Fruit fly (Drosophila melanogaster): ENCODE data around the gene gzl.
A peak's percentile ranks its signal among the peaks of the same experiment; 100 is the strongest.

gzl gene

dm6 chr3R:6373512-6374306, 9.0 kb upstream of the gzl start (continued):
- peak; percentile 8; the same call in 1 of the 2 replicates for TF ChIP-seq CG3847 (GFP tag; IDR thresholded peaks at IDR 0.05)
- TF ChIP-seq CG18011 (GFP tag; optimal IDR thresholded peaks at IDR 0.05) = peak; percentile 6
- peak; percentile 37 for TF ChIP-seq CG9817 (tag; optimal IDR thresholded peaks at IDR 0.05)
- TF ChIP-seq CG10147 (GFP tag; optimal IDR thresholded peaks at IDR 0.05) = peak; percentile 60
- no peak for TF ChIP-seq aop (GFP tag; IDR thresholded peaks at IDR 0.05)
- TF ChIP-seq crc (GFP tag; optimal IDR thresholded peaks at IDR 0.05) = no peak
- no peak for TF ChIP-seq CG7745 (tag; optimal IDR thresholded peaks at IDR 0.05)
- peak; percentile 17; the same call in 1 of the 2 replicates for TF ChIP-seq CG1024 (GFP tag; IDR thresholded peaks at IDR 0.05)
- no peak for TF ChIP-seq CG17186 (GFP tag; optimal IDR thresholded peaks at IDR 0.05)
- TF ChIP-seq Sin3A (optimal IDR thresholded peaks at IDR 0.05) = no peak
- TF ChIP-seq CG11723 (GFP tag; optimal IDR thresholded peaks at IDR 0.05) = no peak
- TF ChIP-seq repo (GFP tag; optimal IDR thresholded peaks at IDR 0.05) = no peak
- peak; percentile 10 for TF ChIP-seq Myb (GFP tag; optimal IDR thresholded peaks at IDR 0.05)
- TF ChIP-seq esg (GFP tag; conservative IDR thresholded peaks at IDR 0.05) = no peak
- no peak for TF ChIP-seq CG14860 (GFP tag; IDR thresholded peaks at IDR 0.05; ENCODE audit: partially characterized antibody)
- no peak for TF ChIP-seq CG10565 (GFP tag; optimal IDR thresholded peaks at IDR 0.05)
- no peak for TF ChIP-seq sd (tag; optimal IDR thresholded peaks at IDR 0.05)
- TF ChIP-seq CG8089 (GFP tag; optimal IDR thresholded peaks at IDR 0.05) = no peak
- TF ChIP-seq Hmr (GFP tag; optimal IDR thresholded peaks at IDR 0.05) = peak; percentile 78
- peak; percentile 78 for TF ChIP-seq CG10209 (GFP tag; optimal IDR thresholded peaks at IDR 0.05)
- no peak for TF ChIP-seq Poxn (GFP tag; IDR thresholded peaks at IDR 0.05)
- 0 out of 3 replicates have a peak, but pooled peaks have one; percentile 30 for TF ChIP-seq gce (GFP tag; IDR thresholded peaks at IDR 0.05)
- TF ChIP-seq HLH3B (GFP tag; IDR thresholded peaks at IDR 0.05) = no peak; the same call in 1 of the 2 replicates
- no peak for TF ChIP-seq Dip3 (GFP tag; optimal IDR thresholded peaks at IDR 0.05)
- TF ChIP-seq ERR (GFP tag; optimal IDR thresholded peaks at IDR 0.05) = no peak
- TF ChIP-seq CG42726 (GFP tag; IDR thresholded peaks at IDR 0.05; ENCODE audit: partially characterized antibody) = no peak
- TF ChIP-seq Fer3 (tag; optimal IDR thresholded peaks at IDR 0.05) = peak; percentile 65
- no peak for TF ChIP-seq Stat92E (GFP tag; optimal IDR thresholded peaks at IDR 0.05)
- peak; percentile 29 for TF ChIP-seq HmgZ (tag; optimal IDR thresholded peaks at IDR 0.05)
- no peak for TF ChIP-seq CG4424 (GFP tag; optimal IDR thresholded peaks at IDR 0.05)
- peak; percentile 3 for TF ChIP-seq CG8388 (GFP tag; optimal IDR thresholded peaks at IDR 0.05)
- TF ChIP-seq hbn (GFP tag; IDR thresholded peaks at IDR 0.05; ENCODE audit: partially characterized antibody) = peak; percentile 19; the same call in 1 of the 2 replicates
- no peak for TF ChIP-seq Nf-YB (GFP tag; optimal IDR thresholded peaks at IDR 0.05)
- TF ChIP-seq Xbp1 (GFP tag; optimal IDR thresholded peaks at IDR 0.05) = peak; percentile 30
- no peak for TF ChIP-seq CG18619 (GFP tag; optimal IDR thresholded peaks at IDR 0.05)
- peak; percentile 2 for TF ChIP-seq Mad (GFP tag; optimal IDR thresholded peaks at IDR 0.05)
- TF ChIP-seq CG11085 (GFP tag; IDR thresholded peaks at IDR 0.05) = 0 out of 2 replicates have a peak, but pooled peaks have one; percentile 43
- TF ChIP-seq CG31388 (GFP tag; optimal IDR thresholded peaks at IDR 0.05) = no peak
- no peak for TF ChIP-seq CG8944 (GFP tag; optimal IDR thresholded peaks at IDR 0.05)
- TF ChIP-seq pros (GFP tag; optimal IDR thresholded peaks at IDR 0.05) = no peak
- no peak for TF ChIP-seq CG12071 (GFP tag; optimal IDR thresholded peaks at IDR 0.05)
- TF ChIP-seq CrebB (tag; optimal IDR thresholded peaks at IDR 0.05) = peak; percentile 55
- no peak for TF ChIP-seq Kr (GFP tag; optimal IDR thresholded peaks at IDR 0.05)
- no peak for TF ChIP-seq CG33557 (GFP tag; optimal IDR thresholded peaks at IDR 0.05)
- TF ChIP-seq p53 (GFP tag; optimal IDR thresholded peaks at IDR 0.05) = no peak
- TF ChIP-seq ttk (GFP tag; IDR thresholded peaks at IDR 0.05) = no peak
- peak; percentile 55 for TF ChIP-seq Xrp1 (GFP tag; IDR thresholded peaks at IDR 0.05)
- no peak for TF ChIP-seq CG17568 (GFP tag; optimal IDR thresholded peaks at IDR 0.05)
- peak; percentile 43 for TF ChIP-seq CG18262 (tag; optimal IDR thresholded peaks at IDR 0.05)
